Fruit fly (Drosophila melanogaster): ENCODE data around the gene ema.

- no peak for TF ChIP-seq CG8478 (optimal IDR thresholded peaks at IDR 0.05)
- no peak for TF ChIP-seq CTCF (optimal IDR thresholded peaks at IDR 0.05)
Measured at dm6 chr3R:16448378-16449134, 7.1 kb upstream of the ema start.
